Worm (Caenorhabditis elegans): ENCODE results near the gene dnj-9.
"Not testable (repeated sequence)": the region's sequence is repeated elsewhere in the genome, so short reads cannot be mapped to it uniquely, and the experiment has no call there.

DNA sequence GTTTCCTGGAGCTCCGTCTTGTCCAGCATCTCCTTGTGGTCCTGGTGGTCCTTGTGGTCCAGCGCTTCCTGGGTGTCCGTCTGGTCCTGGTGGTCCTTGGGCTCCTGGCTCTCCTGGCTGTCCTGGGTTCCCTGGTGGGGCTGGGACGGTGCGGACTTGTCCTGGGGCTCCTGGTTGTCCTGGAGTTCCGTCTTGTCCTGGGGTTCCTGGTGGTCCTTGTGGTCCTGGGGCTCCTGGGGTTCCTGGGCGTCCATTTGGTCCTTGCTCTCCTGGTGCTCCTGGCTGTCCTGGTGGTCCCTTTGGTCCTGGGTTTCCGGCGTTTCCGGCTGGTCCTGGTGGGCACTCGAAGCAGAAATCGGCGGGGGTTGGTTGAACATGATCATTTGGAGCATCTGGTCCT lies 15.0 kb downstream of the dnj-9 start:
- not testable (repeated sequence) for TF ChIP-seq nhr-237, nhr-6 (tag; optimal IDR thresholded peaks at IDR 0.05)
